Fruit fly (Drosophila melanogaster) whole organism, pupa: ENCODE measurements around the gene aop.

Experiments used
- CG10348 ChIP-seq: fragments of 200-800 bp; sonication (Bioruptor generic); IDR thresholded peaks from 2 replicates; pipeline ENCODE4 v1.3.6; 2022; ENCODE audit warnings: missing biosample characterization, missing genetic modification characterization
- CG13204 ChIP-seq: fragments of 200-800 bp; sonication (Bioruptor generic); optimal IDR thresholded peaks from 2 replicates; lab custom pipeline; 2018; ENCODE audit warnings: missing biosample characterization, mild to moderate bottlenecking, missing genetic modification characterization, moderate library complexity
- CG15710 ChIP-seq: fragments of 200-800 bp; sonication (Bioruptor generic); optimal IDR thresholded peaks from 2 replicates; lab custom pipeline; 2018; ENCODE audit warnings: missing biosample characterization, mild to moderate bottlenecking, missing genetic modification characterization, moderate library complexity
- CG32121 ChIP-seq: fragments of 200-800 bp; sonication (Bioruptor generic); IDR thresholded peaks from 2 replicates; pipeline ENCODE4 v1.3.6; 2022; ENCODE audit warnings: missing biosample characterization, missing genetic modification characterization
- CG4496 ChIP-seq: fragments of 200-800 bp; sonication (Bioruptor generic); IDR thresholded peaks from 3 replicates; pipeline ENCODE4 v1.3.6; 2022; ENCODE audit warnings: missing biosample characterization, missing genetic modification characterization
- D1 ChIP-seq: fragments of 200-800 bp; sonication (Bioruptor generic); optimal IDR thresholded peaks from 2 replicates; lab custom pipeline; 2018; ENCODE audit warnings: missing biosample characterization, mild to moderate bottlenecking, missing genetic modification characterization, moderate library complexity
- Pif1B ChIP-seq: fragments of 200-800 bp; sonication (Bioruptor generic); optimal IDR thresholded peaks from 3 replicates; lab custom pipeline; 2016; ENCODE audit warnings: missing biosample characterization, missing genetic modification characterization
- Snoo ChIP-seq: fragments of 200-800 bp; sonication (Bioruptor generic); optimal IDR thresholded peaks from 3 replicates; lab custom pipeline; 2017; ENCODE audit warnings: missing biosample characterization, mild to moderate bottlenecking, missing genetic modification characterization, inconsistent platforms
- fd96Ca ChIP-seq: fragments of 200-800 bp; sonication (Bioruptor generic); IDR thresholded peaks from 3 replicates; pipeline ENCODE4 v1.3.6; 2022; ENCODE audit warnings: missing biosample characterization, missing genetic modification characterization

dm6 chr2L:2129137-2129536, 49.4 kb downstream of the aop start, which contains the start of gene CG4259:
- TF ChIP-seq Snoo (tag; lab: Kevin White, UChicago) (no peak), CG32121 (GFP tag; lab: Robert Waterston, UW) (no peak), CG13204 (GFP tag; lab: Kevin White, UChicago) (no peak), D1 (tag; lab: Kevin White, UChicago) (no peak), Pif1B (no peak), CG15710 (tag; lab: Kevin White, UChicago) (no peak), CG10348 (no peak), fd96Ca (no peak), CG4496 (GFP tag; lab: Robert Waterston, UW) (no peak)
